Fruit fly (Drosophila melanogaster): ENCODE measurements around the gene Snup.

- TF ChIP-seq insv (optimal IDR thresholded peaks at IDR 0.05), result no peak
- peak; percentile 71 for TF ChIP-seq psq (optimal IDR thresholded peaks at IDR 0.05)
- TF ChIP-seq ttk (optimal IDR thresholded peaks at IDR 0.05), result no peak
Measured at dm6 chr3L:2636023-2636968, 15.6 kb upstream of the Snup start.

All from Kc167 (cell line).